Worm (Caenorhabditis elegans) whole organism, young adult: ENCODE data around the gene crm-1.

Experiments
- B0019.2 ChIP-seq: fragments of 200-800 bp; sonication (Bioruptor generic); conservative IDR thresholded peaks from 2 replicates; pipeline ENCODE4 v1.3.6; 2022; ENCODE audit warnings: missing genetic modification reagents, missing genetic modification characterization, missing compliant biosample characterization
- D2030.7 ChIP-seq: fragments of 200-800 bp; sonication (Bioruptor generic); IDR thresholded peaks from 2 replicates; pipeline ENCODE4 v1.3.6; 2022; ENCODE audit warnings: missing genetic modification reagents, missing genetic modification characterization, missing compliant biosample characterization
- F22D6.2 ChIP-seq: sonication (generic microtip); optimal IDR thresholded peaks from 2 replicates; lab custom pipeline; 2016; ENCODE audit warnings: mild to moderate bottlenecking, missing genetic modification characterization, missing compliant biosample characterization
- F37B4.10 ChIP-seq: fragments of 200-800 bp; sonication (Bioruptor generic); IDR thresholded peaks from 2 replicates; pipeline ENCODE4 v1.3.6; 2022; ENCODE audit warnings: missing genetic modification characterization, missing compliant biosample characterization
- F39B2.1 ChIP-seq: fragments of 200-800 bp; sonication (Bioruptor generic); IDR thresholded peaks from 2 replicates; pipeline ENCODE4 v1.3.6; 2022; ENCODE audit warnings: missing genetic modification reagents, missing genetic modification characterization, missing compliant biosample characterization
- F49E8.2 ChIP-seq: sonication (generic microtip); optimal IDR thresholded peaks from 3 replicates; lab custom pipeline; 2017; ENCODE audit warnings: missing genetic modification characterization, mild to moderate bottlenecking, missing compliant biosample characterization, antibody characterized with exemption, moderate library complexity; ENCODE audit not compliant: insufficient read depth
- Y53G8AR.9 ChIP-seq: fragments of 200-800 bp; sonication (Bioruptor generic); conservative IDR thresholded peaks from 2 replicates; pipeline ENCODE4 v1.3.6; 2022; ENCODE audit warnings: missing genetic modification reagents, missing genetic modification characterization, missing compliant biosample characterization
- Y56A3A.18 ChIP-seq: fragments of 200-800 bp; sonication (Bioruptor generic); IDR thresholded peaks from 2 replicates; pipeline ENCODE4 v1.3.6; 2022; ENCODE audit warnings: missing genetic modification reagents, missing genetic modification characterization, missing compliant biosample characterization
- ZK185.1 ChIP-seq: sonication (generic microtip); optimal IDR thresholded peaks from 2 replicates; lab custom pipeline; 2016; ENCODE audit warnings: mild to moderate bottlenecking, missing genetic modification characterization, missing compliant biosample characterization; ENCODE audit not compliant: poor library complexity, severe bottlenecking
- ama-1 ChIP-seq, 3 experiments: fragments of 150-350 bp in 1 of 3; sonication (generic microtip) in 2 of 3; optimal IDR thresholded peaks; 2 replicates each; lab custom pipeline; 2014 to 2018; ENCODE audit warnings: missing biosample characterization in 2 of 3, missing genetic modification characterization in 2 of 3, missing genetic modification reagents in 2 of 3
- atf-7 ChIP-seq: sonication (generic microtip); optimal IDR thresholded peaks from 2 replicates; lab custom pipeline; 2017; ENCODE audit warnings: mild to moderate bottlenecking, missing genetic modification characterization, missing compliant biosample characterization
- attf-6 ChIP-seq: fragments of 200-800 bp; sonication (Bioruptor generic); IDR thresholded peaks from 2 replicates; pipeline ENCODE4 v1.3.6; 2022; ENCODE audit warnings: missing genetic modification reagents, missing genetic modification characterization, missing compliant biosample characterization
- bed-2 ChIP-seq: fragments of 200-800 bp; sonication (Bioruptor generic); IDR thresholded peaks from 2 replicates; pipeline ENCODE4 v1.3.6; 2022; ENCODE audit warnings: missing genetic modification reagents, missing genetic modification characterization, missing compliant biosample characterization
- efl-1 ChIP-seq: fragments of 150-350 bp; optimal IDR thresholded peaks from 2 replicates; lab custom pipeline; 2014; ENCODE audit warnings: missing biosample characterization, missing genetic modification reagents, missing genetic modification characterization
- egl-44 ChIP-seq: fragments of 200-800 bp; sonication (Bioruptor generic); IDR thresholded peaks from 2 replicates; pipeline ENCODE4 v1.3.6; 2022; ENCODE audit warnings: missing genetic modification reagents, missing genetic modification characterization, missing compliant biosample characterization
- hlh-26 ChIP-seq: fragments of 200-800 bp; sonication (Bioruptor generic); conservative IDR thresholded peaks from 2 replicates; pipeline ENCODE4 v1.3.6; 2022; ENCODE audit warnings: missing genetic modification reagents, missing genetic modification characterization, missing compliant biosample characterization
- hmg-20 ChIP-seq: fragments of 200-800 bp; sonication (Bioruptor generic); IDR thresholded peaks from 2 replicates; pipeline ENCODE4 v1.3.6; 2022; ENCODE audit warnings: missing genetic modification reagents, missing genetic modification characterization, missing compliant biosample characterization
- let-526 ChIP-seq: fragments of 200-800 bp; sonication (Bioruptor generic); IDR thresholded peaks from 2 replicates; pipeline ENCODE4 v1.3.6; 2022; ENCODE audit warnings: missing genetic modification reagents, missing genetic modification characterization, missing compliant biosample characterization
- let-607 ChIP-seq, 2 experiments: fragments of 200-800 bp in 1 of 2; sonication (Bioruptor generic) in 1 of 2; sonication (generic microtip) in 1 of 2; optimal IDR thresholded peaks; 2 replicates each; lab custom pipeline; 2016 to 2018; ENCODE audit warnings: mild to moderate bottlenecking in 2 of 2, missing compliant biosample characterization in 2 of 2, missing genetic modification characterization in 2 of 2, moderate library complexity in 2 of 2, missing genotype in 1 of 2
- lin-26 ChIP-seq: fragments of 200-800 bp; sonication (Bioruptor generic); IDR thresholded peaks from 2 replicates; pipeline ENCODE4 v1.3.6; 2022; ENCODE audit warnings: missing genetic modification reagents, missing genetic modification characterization, missing compliant biosample characterization
- lin-40 ChIP-seq: sonication (generic microtip); optimal IDR thresholded peaks from 2 replicates; lab custom pipeline; 2016; ENCODE audit warnings: missing genetic modification characterization, mild to moderate bottlenecking, missing compliant biosample characterization, missing genotype, missing genetic modification reagents
- lir-1 ChIP-seq: fragments of 200-800 bp; sonication (Bioruptor generic); conservative IDR thresholded peaks from 2 replicates; pipeline ENCODE4 v1.3.6; 2022; ENCODE audit warnings: missing genetic modification reagents, missing genetic modification characterization, missing compliant biosample characterization
- nhr-179 ChIP-seq: sonication (generic microtip); optimal IDR thresholded peaks from 2 replicates; lab custom pipeline; 2016; ENCODE audit warnings: mild to moderate bottlenecking, missing genetic modification characterization, missing compliant biosample characterization
- nhr-27 ChIP-seq: fragments of 200-800 bp; sonication (Bioruptor generic); optimal IDR thresholded peaks from 2 replicates; lab custom pipeline; 2018; ENCODE audit warnings: mild to moderate bottlenecking, missing genetic modification characterization, moderate library complexity, missing compliant biosample characterization
- nhr-80 ChIP-seq: sonication (generic microtip); optimal IDR thresholded peaks from 2 replicates; lab custom pipeline; 2016; ENCODE audit warnings: missing genetic modification characterization, missing compliant biosample characterization
- rcor-1 ChIP-seq: fragments of 200-800 bp; sonication (Bioruptor generic); IDR thresholded peaks from 2 replicates; pipeline ENCODE4 v1.3.6; 2022; ENCODE audit warnings: missing genetic modification reagents, missing genetic modification characterization, missing compliant biosample characterization
- sdz-38 ChIP-seq: sonication (generic microtip); optimal IDR thresholded peaks from 2 replicates; lab custom pipeline; 2016; ENCODE audit warnings: missing genotype, missing genetic modification characterization, missing compliant biosample characterization
- snpc-4 ChIP-seq, 5 experiments: fragments of 150-350 bp in 1 of 5; sonication (generic microtip) in 4 of 5; optimal IDR thresholded peaks; 2 replicates each; lab custom pipeline; 2014 to 2018; ENCODE audit warnings: missing genetic modification characterization in 5 of 5, missing biosample characterization in 3 of 5, antibody characterized with exemption in 2 of 5, mild to moderate bottlenecking in 2 of 5, missing compliant biosample characterization in 2 of 5, missing genotype in 2 of 5, moderate library complexity in 2 of 5, missing genetic modification reagents in 1 of 5
- zim-3 ChIP-seq: sonication (generic microtip); optimal IDR thresholded peaks from 2 replicates; lab custom pipeline; 2017; ENCODE audit warnings: mild to moderate bottlenecking, missing genetic modification characterization, moderate library complexity, missing compliant biosample characterization
- ztf-26 ChIP-seq: sonication (generic microtip); optimal IDR thresholded peaks from 2 replicates; lab custom pipeline; 2017; ENCODE audit warnings: missing genetic modification characterization, missing compliant biosample characterization
- ztf-28 ChIP-seq: fragments of 200-800 bp; sonication (Bioruptor generic); IDR thresholded peaks from 2 replicates; pipeline ENCODE4 v1.3.6; 2022; ENCODE audit warnings: missing genetic modification reagents, missing genetic modification characterization, missing compliant biosample characterization
- ztf-3 ChIP-seq: fragments of 200-800 bp; sonication (Bioruptor generic); optimal IDR thresholded peaks from 2 replicates; lab custom pipeline; 2018; ENCODE audit warnings: mild to moderate bottlenecking, missing genetic modification characterization, missing compliant biosample characterization

The crm-1 gene

ce11 chrV:10320101-10320761 is 11.7 kb downstream of the crm-1 start, which contains the start of the genes gna-1 and B0024.13 (continued):
- peak; percentile 56; the same call in 1 of the 2 replicates for TF ChIP-seq lir-1 (GFP tag; lab: Robert Waterston, UW)
- TF ChIP-seq atf-7 (tag; lab: Kevin White, UChicago) = no peak
- no peak for TF ChIP-seq F39B2.1 (GFP tag; lab: Robert Waterston, UW)
- TF ChIP-seq Y56A3A.18 (GFP tag; lab: Robert Waterston, UW) = no peak
- TF ChIP-seq ama-1 (optimal IDR thresholded peaks at IDR 0.05; lab: Kevin White, UChicago) = no peak
- no peak for TF ChIP-seq ama-1 (GFP tag; optimal IDR thresholded peaks at IDR 0.05; lab: Kevin White, UChicago)
- TF ChIP-seq snpc-4 (GFP tag; optimal IDR thresholded peaks at IDR 0.05; lab: Kevin White, UChicago) = no peak
- peak in 2 of 4 experiments; percentile 10 to 39 for TF ChIP-seq snpc-4 (tag; optimal IDR thresholded peaks at IDR 0.05; lab: Kevin White, UChicago)
- peak; percentile 53; the same call in 1 of the 2 replicates for TF ChIP-seq bed-2
- no peak for TF ChIP-seq zim-3
- TF ChIP-seq let-607 (tag; optimal IDR thresholded peaks at IDR 0.05; lab: Kevin White, UChicago) = peak in 1 of 2 experiments; percentile 45
- TF ChIP-seq, all 124 proteins: peak for 29

- TF ChIP-seq nhr-179 (tag; lab: Kevin White, UChicago) (no peak), B0019.2 (GFP tag; lab: Robert Waterston, UW) (no peak), nhr-80 (no peak), rcor-1 (GFP tag; lab: Robert Waterston, UW) (no peak), atf-7 (tag; lab: Kevin White, UChicago) (no peak), F49E8.2 (tag; lab: Kevin White, UChicago) (no peak), attf-6 (no peak), F22D6.2 (tag; lab: Kevin White, UChicago) (no peak), lin-26 (GFP tag; lab: Robert Waterston, UW) (no peak), ztf-26 (no peak), lir-1 (GFP tag; lab: Robert Waterston, UW) (no peak), hlh-26 (no peak), efl-1 (no peak), D2030.7 (GFP tag; lab: Robert Waterston, UW) (no peak), F37B4.10 (GFP tag; lab: Robert Waterston, UW) (no peak), hmg-20 (GFP tag; lab: Robert Waterston, UW) (no peak), egl-44 (no peak), sdz-38 (tag; lab: Kevin White, UChicago) (no peak)
Observed at ce11 chrV:10319434-10319833, 12.5 kb downstream of the crm-1 start, which contains the start of gene B0024.11. TSS of gene B0024.11 (minus strand) at chrV:10319534.

- no peak for TF ChIP-seq let-526 (GFP tag; lab: Robert Waterston, UW)
- TF ChIP-seq, all 124 proteins: peak for 0
Observed at ce11 chrV:10317294-10317693, 14.6 kb downstream of the crm-1 start, which contains the start of gene asps-1. TSS of gene asps-1 (minus strand) at chrV:10317394.

- TF ChIP-seq nhr-27 (tag; lab: Kevin White, UChicago) (no peak), Y53G8AR.9 (GFP tag; lab: Robert Waterston, UW) (no peak), hlh-26 (no peak), F37B4.10 (GFP tag; lab: Robert Waterston, UW) (no peak), ztf-3 (GFP tag; lab: Kevin White, UChicago) (no peak), ztf-28 (GFP tag; lab: Robert Waterston, UW) (no peak), lin-40 (no peak), ZK185.1 (tag; lab: Kevin White, UChicago) (no peak)
Observed at ce11 chrV:10314371-10314770, 17.5 kb downstream of the crm-1 start, which contains the start of gene trx-2. TSS of gene trx-2 (plus strand) at chrV:10314671.
